Fruit fly (Drosophila melanogaster): Measurements from ENCODE around the gene TwdlZ.

The TwdlZ gene

dm6 chrX:16764955-16765354 is 27.0 kb downstream of the TwdlZ start (continued):
- TF ChIP-seq crp (GFP tag; optimal IDR thresholded peaks at IDR 0.05) (no peak), CG13123 (GFP tag; optimal IDR thresholded peaks at IDR 0.05) (no peak), row (GFP tag; IDR thresholded peaks at IDR 0.05) (0 out of 3 replicates have a peak, but pooled peaks have one; percentile 14), dmrt11E (tag; optimal IDR thresholded peaks at IDR 0.05) (no peak), CG18619 (GFP tag; optimal IDR thresholded peaks at IDR 0.05) (no peak), CG6813 (GFP tag; optimal IDR thresholded peaks at IDR 0.05) (no peak), ash1 (GFP tag; optimal IDR thresholded peaks at IDR 0.05) (no peak), Hr78 (GFP tag; optimal IDR thresholded peaks at IDR 0.05) (no peak), ewg (GFP tag; optimal IDR thresholded peaks at IDR 0.05) (no peak), fd102C (GFP tag; optimal IDR thresholded peaks at IDR 0.05) (no peak), CG11504 (tag; optimal IDR thresholded peaks at IDR 0.05) (peak; percentile 14), CG4707 (GFP tag; optimal IDR thresholded peaks at IDR 0.05) (no peak), CG2199 (GFP tag; IDR thresholded peaks at IDR 0.05) (no peak), CG2678 (tag; optimal IDR thresholded peaks at IDR 0.05) (no peak), ara (GFP tag; IDR thresholded peaks at IDR 0.05) (no peak), dati (GFP tag; IDR thresholded peaks at IDR 0.05) (no peak), CG8281 (tag; optimal IDR thresholded peaks at IDR 0.05) (no peak), gcm (GFP tag; optimal IDR thresholded peaks at IDR 0.05) (no peak), nmo (GFP tag; optimal IDR thresholded peaks at IDR 0.05) (no peak), ci (GFP tag; IDR thresholded peaks at IDR 0.05) (no peak), Hand (GFP tag; optimal IDR thresholded peaks at IDR 0.05) (no peak), Doc2 (GFP tag; IDR thresholded peaks at IDR 0.05) (no peak), shn (GFP tag; optimal IDR thresholded peaks at IDR 0.05) (no peak), CG33213 (GFP tag; optimal IDR thresholded peaks at IDR 0.05) (no peak), Rx (GFP tag; IDR thresholded peaks at IDR 0.05) (no peak), dmrt99B (tag; optimal IDR thresholded peaks at IDR 0.05) (peak; percentile 23), jigr1 (GFP tag; IDR thresholded peaks at IDR 0.05) (no peak), ind (GFP tag; optimal IDR thresholded peaks at IDR 0.05) (no peak), CG13287 (GFP tag; IDR thresholded peaks at IDR 0.05; ENCODE audit: partially characterized antibody) (no peak), CG1647 (GFP tag; optimal IDR thresholded peaks at IDR 0.05) (no peak), disco-r (GFP tag; optimal IDR thresholded peaks at IDR 0.05) (no peak), Fer2 (tag; optimal IDR thresholded peaks at IDR 0.05) (no peak), Dip2 (GFP tag; IDR thresholded peaks at IDR 0.05) (no peak), H2.0 (GFP tag; IDR thresholded peaks at IDR 0.05) (no peak), CG31388 (GFP tag; optimal IDR thresholded peaks at IDR 0.05) (no peak), tap (tag; optimal IDR thresholded peaks at IDR 0.05) (no peak), CG17568 (GFP tag; optimal IDR thresholded peaks at IDR 0.05) (no peak), CG7839 (tag; optimal IDR thresholded peaks at IDR 0.05) (peak; percentile 18), bcd (GFP tag; optimal IDR thresholded peaks at IDR 0.05) (no peak), corto (GFP tag; optimal IDR thresholded peaks at IDR 0.05) (no peak), trh (GFP tag; optimal IDR thresholded peaks at IDR 0.05) (no peak), CG3407 (GFP tag; optimal IDR thresholded peaks at IDR 0.05) (no peak), CG6654 (GFP tag; optimal IDR thresholded peaks at IDR 0.05) (no peak), CG34376 (GFP tag; optimal IDR thresholded peaks at IDR 0.05) (no peak), CG1602 (GFP tag; optimal IDR thresholded peaks at IDR 0.05) (no peak), nom (GFP tag; optimal IDR thresholded peaks at IDR 0.05) (no peak), CG16779 (GFP tag; IDR thresholded peaks at IDR 0.05) (no peak), Ada2b (GFP tag; IDR thresholded peaks at IDR 0.05) (0 out of 2 replicates have a peak, but pooled peaks have one; percentile 21), Ravus (GFP tag; IDR thresholded peaks at IDR 0.05) (no peak), Ptx1 (GFP tag; IDR thresholded peaks at IDR 0.05) (0 out of 2 replicates have a peak, but pooled peaks have one; percentile 38), lab (GFP tag; optimal IDR thresholded peaks at IDR 0.05) (no peak)

All from whole organism, embryonic.